Worm (Caenorhabditis elegans): ENCODE data around the gene sams-4.

The sams-4 gene

ce11 chrIV:5846269-5846668 lies at the start of gene sams-4:
sams-4 (minus strand) TSS chrIV:5846369.
- no peak for TF ChIP-seq Y55F3AM.14 (GFP tag; optimal IDR thresholded peaks at IDR 0.05)
- no peak for TF ChIP-seq mdl-1 (tag; optimal IDR thresholded peaks at IDR 0.05)
- TF ChIP-seq ZK546.5 (tag; optimal IDR thresholded peaks at IDR 0.05): no peak
- no peak for TF ChIP-seq lsy-2 (tag; optimal IDR thresholded peaks at IDR 0.05)
- no peak for TF ChIP-seq snpc-4 (tag; optimal IDR thresholded peaks at IDR 0.05)
- TF ChIP-seq alr-1 (tag; optimal IDR thresholded peaks at IDR 0.05): no peak
- TF ChIP-seq ztf-1 (GFP tag; conservative IDR thresholded peaks at IDR 0.05): no peak
- no peak for TF ChIP-seq fos-1 (tag; optimal IDR thresholded peaks at IDR 0.05)
- TF ChIP-seq sem-4 (tag; optimal IDR thresholded peaks at IDR 0.05): no peak
- no peak for TF ChIP-seq aly-2 (tag; optimal IDR thresholded peaks at IDR 0.05)
- TF ChIP-seq nhr-21 (tag; optimal IDR thresholded peaks at IDR 0.05): no peak
- no peak for TF ChIP-seq peb-1 (tag; optimal IDR thresholded peaks at IDR 0.05)
- no peak for TF ChIP-seq sma-3 (GFP tag; optimal IDR thresholded peaks at IDR 0.05)
- no peak for TF ChIP-seq nhr-6 (tag; optimal IDR thresholded peaks at IDR 0.05)
- TF ChIP-seq unc-62 (GFP tag; optimal IDR thresholded peaks at IDR 0.05): no peak
- TF ChIP-seq zag-1 (tag; optimal IDR thresholded peaks at IDR 0.05): no peak
- no peak for TF ChIP-seq nhr-10 (tag; optimal IDR thresholded peaks at IDR 0.05)
- no peak for TF ChIP-seq ceh-82 (tag; optimal IDR thresholded peaks at IDR 0.05)
- no peak for TF ChIP-seq nhr-77 (tag; optimal IDR thresholded peaks at IDR 0.05)

DNA sequence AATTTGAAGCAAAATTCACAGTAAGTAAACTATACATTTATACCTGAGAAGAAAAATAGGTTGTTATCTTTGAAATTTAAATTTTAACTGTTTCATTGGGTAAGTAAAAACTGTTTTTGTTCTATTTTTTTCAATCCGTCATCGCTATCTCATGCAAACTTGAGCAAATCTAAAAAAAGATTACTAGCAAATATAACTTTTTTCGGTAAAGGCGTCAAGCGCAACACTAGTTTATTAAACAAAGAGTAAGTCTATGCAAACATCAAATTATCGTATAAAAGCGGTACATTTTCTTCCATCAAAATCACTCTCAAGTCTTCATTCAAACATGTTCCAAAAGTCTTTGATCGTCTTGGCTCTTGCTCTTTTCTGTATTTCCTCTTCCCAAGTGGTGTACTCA lies 49.0 kb upstream of the sams-4 start, which contains the start of gene nspb-6:
Gene nspb-6, plus strand, starts transcription at position 301 of the 400 bp plus-strand sequence.
- TF ChIP-seq ztf-11 (tag; optimal IDR thresholded peaks at IDR 0.05) (no peak), mab-5 (tag; optimal IDR thresholded peaks at IDR 0.05) (no peak), lin-13 (GFP tag; optimal IDR thresholded peaks at IDR 0.05) (no peak), nhr-6 (tag; optimal IDR thresholded peaks at IDR 0.05) (no peak), R02D3.7 (tag; optimal IDR thresholded peaks at IDR 0.05) (no peak), sma-9 (GFP tag; optimal IDR thresholded peaks at IDR 0.05) (no peak), sma-9 (tag; optimal IDR thresholded peaks at IDR 0.05) (no peak), snpc-4 (tag; optimal IDR thresholded peaks at IDR 0.05) (no peak), aly-2 (tag; optimal IDR thresholded peaks at IDR 0.05) (no peak), nhr-237 (tag; optimal IDR thresholded peaks at IDR 0.05) (no peak), unc-62 (GFP tag; optimal IDR thresholded peaks at IDR 0.05) (no peak)

DNA sequence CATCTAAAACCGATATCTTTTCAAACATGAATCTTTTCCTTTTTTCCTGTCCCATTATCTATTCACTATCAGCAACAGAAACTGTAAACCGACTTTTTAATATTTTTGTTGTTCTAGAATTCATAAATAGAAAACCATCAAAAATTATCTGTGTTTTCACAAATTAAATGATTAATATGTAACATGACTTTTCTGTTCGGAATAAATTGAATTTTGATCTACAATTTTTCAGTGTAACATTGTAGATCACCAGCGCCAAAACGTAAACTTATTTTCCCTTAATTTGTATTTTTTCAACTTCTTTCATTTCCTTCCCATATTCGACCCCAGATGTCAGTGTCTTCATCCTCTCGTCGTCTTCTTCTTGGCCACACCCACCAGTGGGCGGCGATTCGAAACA lies 45.1 kb upstream of the sams-4 start, which contains the start of gene H04M03.3:
Gene H04M03.3, plus strand, starts transcription at position 301 of the 400 bp plus-strand sequence.
- no peak for TF ChIP-seq sem-4 (tag; optimal IDR thresholded peaks at IDR 0.05)

- TF ChIP-seq sem-4 (tag; optimal IDR thresholded peaks at IDR 0.05) (no peak), alr-1 (tag; optimal IDR thresholded peaks at IDR 0.05) (no peak), egl-27 (tag; optimal IDR thresholded peaks at IDR 0.05) (no peak), nhr-12 (tag; optimal IDR thresholded peaks at IDR 0.05) (no peak), Y55F3AM.14 (GFP tag; optimal IDR thresholded peaks at IDR 0.05) (no peak), ZK546.5 (tag; optimal IDR thresholded peaks at IDR 0.05) (no peak), gmeb-1 (tag; optimal IDR thresholded peaks at IDR 0.05) (no peak), skn-1 (tag; optimal IDR thresholded peaks at IDR 0.05) (no peak), aly-2 (tag; optimal IDR thresholded peaks at IDR 0.05) (no peak), mdl-1 (tag; optimal IDR thresholded peaks at IDR 0.05) (no peak), lin-11 (tag; optimal IDR thresholded peaks at IDR 0.05) (no peak), nhr-10 (tag; optimal IDR thresholded peaks at IDR 0.05) (no peak), nhr-25 (tag; optimal IDR thresholded peaks at IDR 0.05) (no peak), nhr-6 (tag; optimal IDR thresholded peaks at IDR 0.05) (no peak), lin-13 (GFP tag; optimal IDR thresholded peaks at IDR 0.05) (no peak)
These were observed 40.4 kb upstream of the sams-4 start for ce11 chrIV:5886605-5887004.

DNA sequence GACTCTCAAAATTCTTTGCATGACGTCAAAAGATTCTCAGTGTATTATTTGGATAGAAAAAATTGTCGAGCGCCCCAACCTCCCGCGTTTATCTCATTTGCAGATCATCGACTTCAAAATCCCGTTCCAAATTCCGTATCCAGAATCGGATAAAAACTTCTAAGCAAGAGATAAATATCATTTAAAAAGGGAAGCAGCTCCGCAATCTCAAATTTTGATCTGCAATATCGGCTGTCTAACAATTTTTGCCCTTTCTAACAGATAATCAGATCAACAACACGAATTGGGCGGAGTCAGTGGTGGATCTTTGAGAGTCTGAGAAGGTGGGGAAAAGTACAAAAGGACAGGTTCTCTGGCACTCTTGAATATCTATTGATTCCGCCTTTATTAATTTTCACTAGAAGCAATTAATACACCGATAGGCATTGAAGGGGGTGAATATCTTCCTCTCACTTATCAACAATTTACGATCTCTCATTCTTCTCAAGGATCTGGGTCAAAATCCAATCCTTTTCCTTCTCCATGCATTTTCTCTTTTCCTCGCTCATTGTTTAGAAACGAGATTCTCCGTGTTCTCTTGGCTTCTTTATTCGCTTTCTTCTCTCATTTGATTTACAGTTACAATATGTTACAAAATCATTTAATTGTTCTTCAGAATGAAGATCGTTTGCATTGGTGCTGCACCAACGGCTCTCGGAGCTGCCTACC lies 39.2 kb upstream of the sams-4 start, which contains the start of gene glf-1:
Gene glf-1, plus strand, starts transcription at position 656 of the 708 bp plus-strand sequence.
- TF ChIP-seq elt-1 (tag; optimal IDR thresholded peaks at IDR 0.05) (peak; percentile 62), blmp-1 (tag; optimal IDR thresholded peaks at IDR 0.05; ENCODE audit: insufficient read depth) (peak; percentile 8), nhr-10 (tag; optimal IDR thresholded peaks at IDR 0.05) (no peak)
